Worm (Caenorhabditis elegans): Measurements from ENCODE around the gene ZK822.10.

The ZK822.10 gene

DNA sequence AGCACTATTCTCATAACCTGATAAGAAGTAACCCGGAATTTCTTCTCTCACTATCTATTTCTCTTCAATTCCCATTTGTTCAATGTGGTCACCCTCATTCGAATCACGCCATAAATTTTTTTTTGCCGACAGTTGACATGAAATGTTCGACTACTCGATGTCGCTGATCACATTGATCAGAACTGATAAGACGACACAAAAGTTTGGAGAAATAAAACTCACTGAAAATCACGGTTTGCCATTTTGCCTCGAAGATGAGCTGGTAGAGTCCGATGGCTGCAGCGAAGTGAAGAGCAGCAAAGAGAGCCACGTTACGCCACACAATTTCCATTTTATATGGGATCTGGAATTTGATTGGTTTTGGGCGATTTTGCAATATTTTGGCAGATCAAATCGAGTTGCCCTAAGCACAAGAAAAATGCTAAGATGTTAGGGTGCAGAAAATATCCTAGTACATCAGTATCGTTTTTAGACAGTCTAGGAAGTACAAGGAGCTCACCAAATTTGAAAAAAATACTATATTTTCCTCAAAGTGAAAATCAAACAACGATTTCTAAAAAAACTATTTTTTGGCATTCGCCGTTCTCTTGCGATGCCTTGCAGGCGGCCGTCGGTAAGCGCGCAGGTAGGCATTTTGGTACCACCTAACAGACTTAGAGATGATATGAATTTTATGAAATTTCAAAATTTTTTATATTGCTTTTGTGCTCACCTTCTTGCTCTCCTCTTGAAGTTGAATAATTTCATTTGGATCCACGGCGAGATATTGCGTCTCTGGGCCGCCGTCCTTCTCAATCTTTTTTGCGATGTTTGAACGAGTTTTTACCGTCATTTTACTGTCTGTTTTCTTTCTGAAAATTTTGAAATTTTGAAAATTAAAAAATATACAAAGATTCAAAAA lies 1.9 kb upstream of the ZK822.10 start, which contains the start of gene fat-6 (continued):
- peak; percentile 45 for TF ChIP-seq crh-2 (tag; optimal IDR thresholded peaks at IDR 0.05)
- no peak for TF ChIP-seq nhr-11 (tag; optimal IDR thresholded peaks at IDR 0.05)
- no peak for TF ChIP-seq nhr-237 (tag; optimal IDR thresholded peaks at IDR 0.05)
- TF ChIP-seq ceh-82 (tag; optimal IDR thresholded peaks at IDR 0.05): no peak
- no peak for TF ChIP-seq nhr-129 (tag; optimal IDR thresholded peaks at IDR 0.05)
- TF ChIP-seq ztf-11 (tag; optimal IDR thresholded peaks at IDR 0.05): no peak
- no peak for TF ChIP-seq nhr-23 (tag; optimal IDR thresholded peaks at IDR 0.05)
- TF ChIP-seq nhr-6 (tag; optimal IDR thresholded peaks at IDR 0.05): no peak
- TF ChIP-seq nhr-25 (tag; optimal IDR thresholded peaks at IDR 0.05): peak; percentile 3

DNA sequence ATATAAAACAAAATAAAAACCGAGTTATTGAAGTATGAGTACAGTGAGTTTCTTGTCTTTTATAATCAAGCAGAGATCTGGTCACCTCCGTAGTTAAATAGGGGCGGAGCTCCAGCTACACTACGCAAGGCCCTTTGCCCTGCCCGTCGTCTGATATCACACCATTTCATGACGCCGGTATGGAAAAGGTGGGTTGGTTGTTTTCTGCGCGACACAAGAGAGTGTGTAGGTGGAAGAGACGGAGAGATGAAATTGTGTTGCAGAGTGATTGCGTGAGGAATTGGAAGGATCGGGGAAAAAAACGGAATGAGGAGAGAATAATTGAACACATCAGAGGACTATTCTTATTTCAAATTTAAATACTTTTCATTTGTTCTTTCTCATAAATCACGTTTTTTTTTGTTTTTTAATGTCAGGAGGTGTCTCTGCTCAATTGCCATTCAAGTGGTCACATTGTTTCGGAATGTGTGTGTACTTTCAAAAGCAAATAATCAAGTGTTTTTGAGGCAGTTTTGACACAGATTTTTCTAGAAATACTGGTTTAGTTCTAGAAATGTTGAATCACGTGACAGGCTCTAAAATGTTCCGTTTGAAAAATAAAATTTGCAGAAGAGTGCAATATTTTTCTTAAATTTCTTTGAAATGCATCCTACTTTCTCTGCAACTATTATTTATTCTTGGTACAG lies 1.0 kb upstream of the ZK822.10 start, which contains the start of gene ZK822.9:
Gene ZK822.9, plus strand, starts transcription at position 180 of the 686 bp plus-strand sequence.
- TF ChIP-seq nhr-21 (tag; optimal IDR thresholded peaks at IDR 0.05): peak; percentile 31
- TF ChIP-seq mdl-1 (tag; optimal IDR thresholded peaks at IDR 0.05): peak in 1 of 2 experiments; percentile 2
- peak; percentile 3 for TF ChIP-seq crh-2 (tag; optimal IDR thresholded peaks at IDR 0.05)
- TF ChIP-seq blmp-1 (tag; optimal IDR thresholded peaks at IDR 0.05; ENCODE audit: insufficient read depth): no peak
- peak; percentile 31 for TF ChIP-seq sma-9 (GFP tag; optimal IDR thresholded peaks at IDR 0.05)
- TF ChIP-seq sma-9 (tag; optimal IDR thresholded peaks at IDR 0.05): peak; percentile 14
- peak; percentile 11 for TF ChIP-seq fos-1 (tag; optimal IDR thresholded peaks at IDR 0.05)

DNA sequence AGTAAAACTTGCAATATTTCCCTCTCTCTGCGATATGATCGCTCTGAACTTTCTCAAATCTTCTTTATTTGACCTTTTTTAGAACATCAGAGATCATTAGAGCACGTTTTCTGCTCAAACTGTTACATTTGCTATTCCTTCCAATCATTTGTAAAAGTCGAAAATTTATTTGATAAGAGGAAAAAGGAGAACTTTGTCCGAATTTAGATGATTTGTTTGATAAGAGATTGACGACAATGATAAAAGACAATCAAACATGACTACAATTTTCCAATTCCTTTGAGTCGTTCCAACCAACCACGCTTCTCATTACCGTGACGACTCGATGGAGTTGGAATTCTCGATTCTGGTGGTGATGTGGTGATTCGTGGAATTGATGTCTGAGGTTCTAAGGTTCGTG lies 949 bp downstream of the ZK822.10 start:
- no peak for TF ChIP-seq alr-1 (tag; optimal IDR thresholded peaks at IDR 0.05)
- TF ChIP-seq fos-1 (tag; optimal IDR thresholded peaks at IDR 0.05): peak; percentile 60
- peak; percentile 39 for TF ChIP-seq crh-2 (tag; optimal IDR thresholded peaks at IDR 0.05)
- no peak for TF ChIP-seq sem-4 (tag; optimal IDR thresholded peaks at IDR 0.05)
- TF ChIP-seq sma-9 (GFP tag; optimal IDR thresholded peaks at IDR 0.05): peak; percentile 44
- TF ChIP-seq sma-9 (tag; optimal IDR thresholded peaks at IDR 0.05): no peak

DNA sequence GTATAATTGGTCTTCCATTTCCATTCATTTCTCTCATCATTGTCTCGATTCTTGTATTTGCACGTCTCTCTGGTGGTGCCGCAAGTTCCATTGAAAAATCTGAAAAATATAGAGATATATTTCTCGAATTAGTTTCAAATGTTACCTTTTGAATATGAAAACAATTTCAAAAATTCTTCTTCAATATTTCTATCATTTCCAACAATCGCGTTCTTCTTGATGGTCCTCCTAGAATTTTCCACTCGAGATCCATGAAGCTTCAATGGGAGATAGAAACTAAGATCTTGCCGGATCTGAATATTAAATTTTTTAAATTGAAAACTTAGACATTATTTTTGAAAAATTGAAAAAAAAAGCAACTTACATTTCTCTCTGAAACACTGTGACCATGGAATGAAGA lies 2.1 kb downstream of the ZK822.10 start:
- no peak for TF ChIP-seq skn-1 (tag; optimal IDR thresholded peaks at IDR 0.05)
- no peak for TF ChIP-seq nhr-21 (tag; optimal IDR thresholded peaks at IDR 0.05)
- no peak for TF ChIP-seq ceh-82 (tag; optimal IDR thresholded peaks at IDR 0.05)
- no peak for TF ChIP-seq mdl-1 (tag; optimal IDR thresholded peaks at IDR 0.05)
- TF ChIP-seq C34F6.9 (tag; optimal IDR thresholded peaks at IDR 0.05): no peak
- TF ChIP-seq ceh-16 (tag; optimal IDR thresholded peaks at IDR 0.05): no peak
- TF ChIP-seq snpc-4 (tag; optimal IDR thresholded peaks at IDR 0.05): no peak
- no peak for TF ChIP-seq crh-2 (tag; optimal IDR thresholded peaks at IDR 0.05)
- no peak for TF ChIP-seq F13H6.1 (tag; optimal IDR thresholded peaks at IDR 0.05)
- TF ChIP-seq mbf-1 (tag; optimal IDR thresholded peaks at IDR 0.05): no peak
- no peak for TF ChIP-seq ztf-1 (GFP tag; conservative IDR thresholded peaks at IDR 0.05)
- TF ChIP-seq nhr-11 (tag; optimal IDR thresholded peaks at IDR 0.05): no peak
- no peak for TF ChIP-seq mab-5 (tag; optimal IDR thresholded peaks at IDR 0.05)
- TF ChIP-seq nhr-237 (tag; optimal IDR thresholded peaks at IDR 0.05): no peak
- TF ChIP-seq ztf-11 (tag; optimal IDR thresholded peaks at IDR 0.05): no peak

DNA sequence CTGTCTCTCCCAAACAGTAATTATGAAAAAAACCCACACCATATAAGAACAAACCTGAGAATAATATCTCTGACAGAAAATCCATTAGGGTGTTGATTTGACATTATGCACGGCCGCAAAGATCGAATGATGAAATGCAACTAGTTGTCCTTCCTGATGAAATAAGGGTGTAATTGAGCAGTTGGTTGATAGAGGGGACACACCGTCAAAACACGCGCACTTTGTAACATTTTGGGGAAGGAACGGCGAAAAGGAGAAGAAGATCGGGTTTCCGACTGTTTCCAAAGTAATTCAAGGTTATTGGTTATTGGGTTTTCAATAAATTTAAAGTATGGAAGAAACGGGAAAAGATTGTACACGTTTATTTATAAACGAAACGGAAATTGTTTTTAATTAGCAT lies 5.1 kb downstream of the ZK822.10 start, which contains the start of gene ZK822.1:
Gene ZK822.1, minus strand, starts transcription at position 121 of the 400 bp plus-strand sequence.
- TF ChIP-seq nhr-129 (tag; optimal IDR thresholded peaks at IDR 0.05): no peak
- TF ChIP-seq nhr-12 (tag; optimal IDR thresholded peaks at IDR 0.05): no peak
- no peak for TF ChIP-seq ztf-4 (tag; optimal IDR thresholded peaks at IDR 0.05)
- no peak for TF ChIP-seq nhr-6 (tag; optimal IDR thresholded peaks at IDR 0.05)
- TF ChIP-seq zag-1 (tag; optimal IDR thresholded peaks at IDR 0.05): no peak
- TF ChIP-seq ama-1 (optimal IDR thresholded peaks at IDR 0.05): no peak
- no peak for TF ChIP-seq fos-1 (tag; optimal IDR thresholded peaks at IDR 0.05)
- no peak for TF ChIP-seq unc-55 (GFP tag; optimal IDR thresholded peaks at IDR 0.05)

DNA sequence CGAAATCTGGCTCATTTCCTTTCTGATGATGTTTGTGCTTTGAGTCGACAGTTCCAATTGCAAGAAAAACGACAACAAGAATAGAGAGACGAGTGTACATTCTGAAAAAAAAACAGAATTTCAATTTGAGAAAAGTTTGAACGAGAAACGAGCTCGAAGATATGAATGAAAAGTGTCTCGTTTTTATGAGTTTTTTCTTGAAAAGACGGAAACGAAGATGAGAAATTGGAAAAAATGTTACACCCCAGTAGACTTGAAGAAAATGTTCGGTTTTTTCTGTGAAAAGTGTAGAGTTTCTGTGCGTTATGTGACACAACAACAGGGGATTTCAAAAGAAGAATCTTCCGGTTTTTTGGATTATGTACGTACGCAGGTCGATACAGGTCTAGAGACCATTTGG lies 6.1 kb downstream of the ZK822.10 start, which contains the start of gene srlf-31:
Gene srlf-31, minus strand, starts transcription at position 101 of the 400 bp plus-strand sequence.
- TF ChIP-seq mab-5 (tag; optimal IDR thresholded peaks at IDR 0.05) (no peak), fos-1 (tag; optimal IDR thresholded peaks at IDR 0.05) (no peak), dmd-4 (tag; optimal IDR thresholded peaks at IDR 0.05) (no peak), nhr-25 (tag; optimal IDR thresholded peaks at IDR 0.05) (no peak), nhr-12 (tag; optimal IDR thresholded peaks at IDR 0.05) (no peak), nhr-21 (tag; optimal IDR thresholded peaks at IDR 0.05) (no peak), unc-39 (tag; optimal IDR thresholded peaks at IDR 0.05) (no peak), ama-1 (optimal IDR thresholded peaks at IDR 0.05) (no peak), aly-2 (tag; optimal IDR thresholded peaks at IDR 0.05) (no peak), ztf-4 (tag; optimal IDR thresholded peaks at IDR 0.05) (no peak), zag-1 (tag; optimal IDR thresholded peaks at IDR 0.05) (no peak), lin-13 (GFP tag; optimal IDR thresholded peaks at IDR 0.05) (no peak)
